Fruit fly (Drosophila melanogaster) Kc167 (cell line): ENCODE data around the gene CG4998.

ENCODE experiments used
- Myc ChIP-seq: fragments of >200 bp; optimal IDR thresholded peaks from 2 replicates; lab custom pipeline; 2017; ENCODE audit warnings: missing external identifiers
- Sin3A ChIP-seq: fragments of >200 bp; optimal IDR thresholded peaks from 2 replicates; lab custom pipeline; 2018; ENCODE audit warnings: missing external identifiers
- h ChIP-seq: fragments of >200 bp; optimal IDR thresholded peaks from 3 replicates; lab custom pipeline; 2018; ENCODE audit warnings: missing external identifiers
- insv ChIP-seq: fragments of >200 bp; optimal IDR thresholded peaks from 3 replicates; lab custom pipeline; 2018; ENCODE audit warnings: missing external identifiers
- psq ChIP-seq: fragments of >200 bp; optimal IDR thresholded peaks from 2 replicates; lab custom pipeline; 2017; ENCODE audit warnings: missing external identifiers
- ttk ChIP-seq: sonication (Bioruptor generic); optimal IDR thresholded peaks from 2 replicates; lab custom pipeline; 2017; ENCODE audit warnings: missing external identifiers

Gene CG4998

DNA sequence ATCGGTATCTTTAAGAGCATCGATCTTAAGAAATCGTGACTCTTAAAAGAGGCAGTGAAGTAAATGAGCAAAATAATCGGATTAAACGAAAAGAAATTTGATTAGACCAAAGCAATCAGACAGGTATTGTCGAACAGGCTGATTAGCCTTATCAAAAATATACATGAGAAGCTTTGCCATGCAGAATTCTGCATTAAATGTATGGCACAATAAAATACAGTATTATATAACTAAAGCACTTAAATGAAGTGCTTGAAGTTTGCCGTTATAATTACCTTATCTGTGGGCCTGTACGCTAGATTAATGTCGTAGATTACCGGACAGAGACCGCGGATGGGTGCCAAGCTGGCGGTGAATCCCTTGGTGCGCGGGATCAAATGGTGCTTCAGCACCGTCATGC is 44.3 kb downstream of the CG4998 start:
- no peak for TF ChIP-seq psq (lab: Kevin White, UChicago)
- no peak for TF ChIP-seq insv (lab: Kevin White, UChicago)
- TF ChIP-seq h (lab: Kevin White, UChicago), result no peak
- no peak for TF ChIP-seq ttk (lab: Kevin White, UChicago)
- no peak for TF ChIP-seq Myc (lab: Kevin White, UChicago)
- no peak for TF ChIP-seq Sin3A (lab: Kevin White, UChicago)

DNA sequence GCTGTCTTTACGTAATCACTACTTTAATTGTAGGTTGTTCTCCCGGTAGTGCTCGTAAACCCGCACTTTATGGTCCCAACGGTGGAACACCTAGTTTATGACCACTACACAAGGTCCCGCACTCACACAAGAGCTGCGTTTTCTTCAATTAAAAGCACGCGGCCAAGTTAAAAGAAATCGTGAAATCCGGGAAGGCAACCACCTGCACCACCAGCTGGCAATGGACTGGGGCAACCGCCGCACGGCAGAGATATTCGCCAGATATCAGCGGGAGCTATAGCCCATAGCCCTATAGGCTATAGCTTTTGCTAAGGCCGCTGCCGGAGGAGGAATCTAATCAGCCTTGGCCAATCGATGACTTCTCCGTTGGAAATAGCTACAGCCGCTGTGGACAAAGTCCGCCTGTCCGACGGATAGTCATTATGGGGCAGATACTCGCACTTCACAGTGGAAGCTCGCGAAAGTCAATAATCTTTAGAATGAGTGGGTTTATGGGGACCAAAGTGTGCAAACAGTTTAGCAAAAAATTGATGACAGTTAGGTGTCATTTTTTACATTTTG is 45.4 kb downstream of the CG4998 start:
- no peak for TF ChIP-seq Sin3A (lab: Kevin White, UChicago)
- TF ChIP-seq psq (lab: Kevin White, UChicago), result no peak
- TF ChIP-seq ttk (lab: Kevin White, UChicago), result no peak
- no peak for TF ChIP-seq h (lab: Kevin White, UChicago)
- TF ChIP-seq insv (lab: Kevin White, UChicago), result no peak
- no peak for TF ChIP-seq Myc (lab: Kevin White, UChicago)

DNA sequence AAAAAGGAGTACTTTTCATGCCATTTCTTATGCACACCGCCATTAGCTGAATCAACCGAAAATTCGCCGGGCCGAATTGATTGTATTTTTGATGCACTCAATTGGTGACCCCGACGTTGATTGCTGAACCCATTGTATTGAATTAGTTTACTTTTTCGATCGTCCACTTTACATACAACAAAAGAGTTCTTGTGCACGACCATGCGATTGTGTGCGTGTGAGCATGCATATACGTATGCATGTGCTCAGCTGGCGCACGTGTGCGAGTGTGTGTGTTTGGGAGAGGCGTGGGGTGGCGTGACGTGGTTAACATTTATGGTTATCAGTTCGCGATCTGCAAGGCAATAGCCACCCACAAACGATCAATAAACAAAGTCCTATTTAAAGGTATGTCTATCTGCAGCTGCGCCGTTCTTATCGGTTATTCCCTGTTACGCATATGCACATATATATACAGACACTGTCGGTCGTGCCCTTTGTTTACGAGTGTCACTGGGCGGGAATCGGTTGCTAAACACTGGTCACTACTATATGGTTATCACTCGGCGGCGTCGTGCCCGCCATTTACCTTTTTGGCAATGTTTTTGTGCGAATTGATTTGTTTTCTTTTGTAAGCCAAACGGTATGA is 46.6 kb downstream of the CG4998 start:
- no peak for TF ChIP-seq Myc (lab: Kevin White, UChicago)
- no peak for TF ChIP-seq Sin3A (lab: Kevin White, UChicago)
- no peak for TF ChIP-seq h (lab: Kevin White, UChicago)
- TF ChIP-seq insv (lab: Kevin White, UChicago), result no peak
- no peak for TF ChIP-seq psq (lab: Kevin White, UChicago)
- TF ChIP-seq ttk (lab: Kevin White, UChicago), result no peak

dm6 chr3L:16385880-16386584 is 47.2 kb downstream of the CG4998 start, which contains the start of the genes Agpat3 and RAF2:
TSS of gene Agpat3 (minus strand) at chr3L:16385957.
TSS of gene RAF2 (plus strand) at chr3L:16386327.
- TF ChIP-seq h (lab: Kevin White, UChicago) (no peak), ttk (lab: Kevin White, UChicago) (no peak), psq (lab: Kevin White, UChicago) (no peak), insv (lab: Kevin White, UChicago) (no peak), Myc (lab: Kevin White, UChicago) (no peak), Sin3A (lab: Kevin White, UChicago) (no peak)

DNA sequence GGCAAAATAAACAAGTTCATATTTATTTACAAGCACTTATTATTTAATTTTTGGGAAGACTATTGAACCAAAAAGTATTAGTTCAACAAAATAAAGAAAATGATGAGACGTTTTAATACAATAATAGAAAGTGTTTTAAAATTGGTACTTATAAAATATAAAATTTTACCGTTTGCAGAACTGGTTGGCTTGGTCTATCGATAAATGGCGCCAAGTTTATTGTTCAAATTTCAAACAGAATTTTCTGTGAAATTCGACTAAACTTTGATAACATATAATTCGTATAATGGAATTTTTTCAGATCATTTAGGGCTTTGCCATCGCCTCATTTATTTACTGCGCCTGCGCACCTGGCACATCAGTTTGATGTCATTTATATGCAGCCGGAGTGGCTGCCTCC is 52.0 kb downstream of the CG4998 start:
- TF ChIP-seq psq (lab: Kevin White, UChicago), result no peak
- no peak for TF ChIP-seq insv (lab: Kevin White, UChicago)
- TF ChIP-seq h (lab: Kevin White, UChicago), result no peak
- TF ChIP-seq Myc (lab: Kevin White, UChicago), result no peak
- no peak for TF ChIP-seq Sin3A (lab: Kevin White, UChicago)

DNA sequence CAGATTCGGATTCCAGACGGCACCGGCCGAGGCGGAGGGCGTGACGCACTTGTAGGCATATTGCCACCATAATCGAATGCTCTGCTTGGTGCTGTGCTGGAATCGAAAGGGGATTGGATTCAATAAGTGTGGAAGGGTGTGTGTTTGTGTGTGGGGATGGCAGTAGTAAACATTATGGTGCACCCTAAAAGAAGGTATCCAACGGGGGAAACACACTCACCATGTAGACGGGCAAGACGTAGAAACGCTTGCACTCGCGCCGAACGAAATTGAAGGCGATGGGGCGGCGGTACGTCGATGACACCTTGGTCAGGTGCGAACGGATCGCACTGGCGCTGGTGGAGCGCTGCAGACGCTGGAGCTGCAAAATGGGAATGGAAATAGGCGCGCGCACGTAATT is 52.5 kb downstream of the CG4998 start:
- no peak for TF ChIP-seq psq (lab: Kevin White, UChicago)
- TF ChIP-seq Sin3A (lab: Kevin White, UChicago), result no peak
- TF ChIP-seq insv (lab: Kevin White, UChicago), result no peak
- TF ChIP-seq ttk (lab: Kevin White, UChicago), result no peak
- no peak for TF ChIP-seq Myc (lab: Kevin White, UChicago)
- TF ChIP-seq h (lab: Kevin White, UChicago), result no peak

- no peak for TF ChIP-seq Myc (lab: Kevin White, UChicago)
These were observed 53.5 kb downstream of the CG4998 start for dm6 chr3L:16392203-16392800.

DNA sequence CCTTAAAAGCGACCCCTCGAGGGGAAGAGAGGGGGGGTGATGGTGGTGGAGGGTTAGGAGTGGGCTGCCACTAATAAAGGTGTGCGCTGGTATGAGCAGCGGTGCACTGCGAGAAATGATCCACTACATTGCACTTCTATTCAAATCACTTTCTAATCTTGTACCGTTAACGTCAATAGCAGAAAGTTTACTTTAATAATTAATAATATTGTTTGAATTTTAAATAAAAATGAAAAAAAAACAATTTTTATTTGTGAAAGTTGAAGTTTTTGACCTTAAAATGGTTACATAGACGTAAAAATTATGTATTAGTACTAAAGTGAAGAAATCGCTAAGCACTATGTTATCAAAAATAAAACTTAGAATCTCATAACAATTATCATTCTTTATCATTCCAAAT is 54.1 kb downstream of the CG4998 start:
- TF ChIP-seq Myc (lab: Kevin White, UChicago) (no peak), Sin3A (lab: Kevin White, UChicago) (no peak), insv (lab: Kevin White, UChicago) (no peak), ttk (lab: Kevin White, UChicago) (no peak), h (lab: Kevin White, UChicago) (no peak), psq (lab: Kevin White, UChicago) (no peak)

- no peak for TF ChIP-seq psq (lab: Kevin White, UChicago)
These were observed 54.9 kb downstream of the CG4998 start for dm6 chr3L:16393700-16394099.

DNA sequence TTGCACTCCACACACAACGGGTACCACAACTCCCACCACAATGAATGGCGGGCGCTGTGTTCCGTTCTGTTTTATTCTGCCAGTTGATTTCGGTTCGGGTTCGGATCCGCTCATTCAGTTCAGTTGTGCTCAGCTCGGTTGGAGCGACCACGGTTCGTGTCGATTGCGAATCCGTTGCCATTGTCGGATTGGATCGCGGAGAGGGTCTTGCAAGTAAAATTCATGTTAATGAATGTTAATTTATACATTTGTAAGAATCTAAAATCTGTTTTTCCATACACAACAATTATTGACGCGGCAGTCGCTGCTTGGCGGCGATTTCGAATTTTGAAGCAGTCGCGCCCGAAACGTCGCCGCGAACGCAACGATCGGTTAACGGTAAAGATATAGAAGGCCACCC is 55.7 kb downstream of the CG4998 start, which contains the start of gene Gagr:
TSS of gene Gagr (plus strand) at position 81 of the 400 bp plus-strand sequence.
- no peak for TF ChIP-seq Sin3A (lab: Kevin White, UChicago)
- no peak for TF ChIP-seq Myc (lab: Kevin White, UChicago)
- TF ChIP-seq insv (lab: Kevin White, UChicago), result no peak
- TF ChIP-seq ttk (lab: Kevin White, UChicago), result no peak
- no peak for TF ChIP-seq psq (lab: Kevin White, UChicago)
- TF ChIP-seq h (lab: Kevin White, UChicago), result no peak
